Worm (Caenorhabditis elegans): ENCODE data around the gene Y56A3A.28.
"Not testable (repeated sequence)": the region's sequence is repeated elsewhere in the genome, so short reads cannot be mapped to it uniquely, and the experiment has no call there.

- TF ChIP-seq dpl-1 (GFP tag; optimal IDR thresholded peaks at IDR 0.05); snpc-4 (GFP tag; optimal IDR thresholded peaks at IDR 0.05); snpc-4 (tag; optimal IDR thresholded peaks at IDR 0.05); ceh-58 (GFP tag; IDR thresholded peaks at IDR 0.05); pbrm-1 (GFP tag; IDR thresholded peaks at IDR 0.05); snpc-1.3 (tag; optimal IDR thresholded peaks at IDR 0.05; ENCODE audit: insufficient read depth); pha-4 (tag; optimal IDR thresholded peaks at IDR 0.05); ceh-79 (tag; optimal IDR thresholded peaks at IDR 0.05): not testable (repeated sequence)
These were observed 34.7 kb upstream of the Y56A3A.28 start for ce11 chrIII:12005871-12006358.

Measured in whole organism, young adult.